Comparison of ENCODE assay signal across 2 worm cellular contexts in the genomic region with DNA sequence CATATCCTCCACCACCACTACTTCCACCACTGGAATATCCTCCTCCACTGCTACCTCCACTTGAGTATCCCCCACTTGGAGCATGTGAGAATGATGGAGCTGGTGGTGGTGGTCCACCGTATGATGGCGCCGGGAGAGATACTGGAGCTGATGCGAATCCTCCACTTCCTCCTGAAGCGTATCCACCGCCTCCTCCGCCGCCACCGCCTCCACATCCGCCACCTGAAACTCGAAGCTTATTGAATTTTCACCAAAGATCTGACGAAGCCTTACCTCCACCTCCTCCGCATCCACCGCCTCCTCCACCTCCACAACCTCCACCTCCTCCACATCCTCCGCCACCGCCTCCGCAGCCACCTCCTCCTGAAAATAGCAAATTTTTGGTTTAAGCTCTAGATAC.
A peak's percentile ranks its signal among the peaks of the same experiment; 100 is the strongest.
TF ChIP-seq lines count a peak whose summit lies in the region.

No protein-coding gene starts in this region.

TF ChIP-seq in whole organism, L4 larva, 104 proteins besides CTCF, POLR2A, EP300 and RAD21:
- TF ChIP-seq ctbp-1 (GFP tag; IDR thresholded peaks at IDR 0.05; lab: Robert Waterston, UW) (no peak), dmd-8 (GFP tag; IDR thresholded peaks at IDR 0.05; lab: Robert Waterston, UW) (no peak), hif-1 (tag; optimal IDR thresholded peaks at IDR 0.05; lab: Kevin White, UChicago) (no peak), ztf-7 (tag; optimal IDR thresholded peaks at IDR 0.05; lab: Kevin White, UChicago) (no peak), nhr-111 (GFP tag; optimal IDR thresholded peaks at IDR 0.05; lab: Kevin White, UChicago) (no peak), hlh-11 (tag; optimal IDR thresholded peaks at IDR 0.05; lab: Kevin White, UChicago) (no peak), set-16 (GFP tag; IDR thresholded peaks at IDR 0.05; lab: Robert Waterston, UW) (peak; percentile 90), ama-1 (optimal IDR thresholded peaks at IDR 0.05; lab: Kevin White, UChicago) (no peak), ztf-11 (tag; optimal IDR thresholded peaks at IDR 0.05; lab: Kevin White, UChicago) (no peak)

TF ChIP-seq in whole organism, young adult, 124 proteins besides CTCF, POLR2A, EP300 and RAD21:
- no peak for TF ChIP-seq K12H6.12 (tag; optimal IDR thresholded peaks at IDR 0.05; lab: Kevin White, UChicago)
- peak; percentile 82 for TF ChIP-seq zfh-2 (GFP tag; conservative IDR thresholded peaks at IDR 0.05; lab: Robert Waterston, UW)
- peak; percentile 66 for TF ChIP-seq egrh-3 (GFP tag; IDR thresholded peaks at IDR 0.05; lab: Robert Waterston, UW)
- no peak for TF ChIP-seq aptf-3 (GFP tag; IDR thresholded peaks at IDR 0.05; lab: Robert Waterston, UW)
- TF ChIP-seq lsy-27 (tag; optimal IDR thresholded peaks at IDR 0.05; lab: Kevin White, UChicago; ENCODE audit: borderline replicate concordance, insufficient read depth) = no peak
